Worm (Caenorhabditis elegans): ENCODE data around the gene C15F1.8.
A peak's percentile ranks its signal among the peaks of the same experiment; 100 is the strongest.

The C15F1.8 gene

ce11 chrII:6968191-6968675, 9.4 kb downstream of the C15F1.8 start (continued):
- TF ChIP-seq aptf-2 (GFP tag; conservative IDR thresholded peaks at IDR 0.05): 0 out of 2 replicates have a peak, but pooled peaks have one; percentile 43
- no peak for TF ChIP-seq sdz-38 (tag; optimal IDR thresholded peaks at IDR 0.05)
- peak; percentile 88 for TF ChIP-seq madf-6 (GFP tag; IDR thresholded peaks at IDR 0.05)
- TF ChIP-seq xnd-1 (tag; optimal IDR thresholded peaks at IDR 0.05): peak; percentile 55
- peak; percentile 21 for TF ChIP-seq zim-3 (tag; optimal IDR thresholded peaks at IDR 0.05)
- peak; percentile 59 for TF ChIP-seq die-1 (tag; optimal IDR thresholded peaks at IDR 0.05)
- peak; percentile 72 for TF ChIP-seq F33H1.4 (GFP tag; IDR thresholded peaks at IDR 0.05)
- TF ChIP-seq somi-1 (GFP tag; optimal IDR thresholded peaks at IDR 0.05): no peak
- TF ChIP-seq F39B2.1 (GFP tag; IDR thresholded peaks at IDR 0.05): peak; percentile 53; the same call in 1 of the 2 replicates
- peak; percentile 10 for TF ChIP-seq akir-1 (GFP tag; optimal IDR thresholded peaks at IDR 0.05)
- peak in 1 of 3 experiments; percentile 44 for TF ChIP-seq lin-35 (GFP tag; optimal IDR thresholded peaks at IDR 0.05)
- TF ChIP-seq nhr-80 (tag; optimal IDR thresholded peaks at IDR 0.05): no peak
- peak; percentile 70 for TF ChIP-seq snpc-1.3 (tag; optimal IDR thresholded peaks at IDR 0.05; ENCODE audit: insufficient read depth)
- no peak for TF ChIP-seq bed-1 (GFP tag; IDR thresholded peaks at IDR 0.05)
- TF ChIP-seq ceh-91 (GFP tag; IDR thresholded peaks at IDR 0.05): peak; percentile 73
- peak; percentile 80 for TF ChIP-seq dpff-1 (tag; optimal IDR thresholded peaks at IDR 0.05)
- peak; percentile 13 for TF ChIP-seq ztf-26 (tag; optimal IDR thresholded peaks at IDR 0.05)
- TF ChIP-seq lsy-27 (tag; optimal IDR thresholded peaks at IDR 0.05; ENCODE audit: borderline replicate concordance, insufficient read depth): no peak
- peak; percentile 93 for TF ChIP-seq pbrm-1 (GFP tag; IDR thresholded peaks at IDR 0.05)
- TF ChIP-seq ceh-79 (tag; optimal IDR thresholded peaks at IDR 0.05): peak; percentile 77
- TF ChIP-seq sea-2 (GFP tag; IDR thresholded peaks at IDR 0.05): 0 out of 2 replicates have a peak, but pooled peaks have one; percentile 76
- peak; percentile 68 for TF ChIP-seq chd-7 (tag; optimal IDR thresholded peaks at IDR 0.05)
- peak; percentile 63 for TF ChIP-seq attf-5 (GFP tag; optimal IDR thresholded peaks at IDR 0.05)
- peak; percentile 86 for TF ChIP-seq nhr-27 (tag; optimal IDR thresholded peaks at IDR 0.05)
- peak; percentile 93 for TF ChIP-seq ekl-4 (GFP tag; IDR thresholded peaks at IDR 0.05)
- TF ChIP-seq lir-1 (GFP tag; conservative IDR thresholded peaks at IDR 0.05): peak; percentile 65
- peak; percentile 29 for TF ChIP-seq hlh-12 (tag; optimal IDR thresholded peaks at IDR 0.05)
- peak; percentile 35 for TF ChIP-seq ZK185.1 (tag; optimal IDR thresholded peaks at IDR 0.05; ENCODE audit: poor library complexity, severe bottlenecking)
- TF ChIP-seq dpl-1 (GFP tag; optimal IDR thresholded peaks at IDR 0.05): no peak
- peak; percentile 57; the same call in 1 of the 2 replicates for TF ChIP-seq K11D2.4 (GFP tag; IDR thresholded peaks at IDR 0.05)
- peak; percentile 49 for TF ChIP-seq T26A5.8 (tag; optimal IDR thresholded peaks at IDR 0.05)
- TF ChIP-seq ztf-3 (GFP tag; optimal IDR thresholded peaks at IDR 0.05): peak; percentile 9
- 0 out of 2 replicates have a peak, but pooled peaks have one; percentile 62 for TF ChIP-seq aptf-3 (GFP tag; IDR thresholded peaks at IDR 0.05)
- no peak for TF ChIP-seq ceh-58 (GFP tag; IDR thresholded peaks at IDR 0.05)
- TF ChIP-seq D2030.7 (GFP tag; IDR thresholded peaks at IDR 0.05): peak; percentile 97
- no peak for TF ChIP-seq F22D6.2 (tag; optimal IDR thresholded peaks at IDR 0.05)
- peak; percentile 90 for TF ChIP-seq egl-44 (GFP tag; IDR thresholded peaks at IDR 0.05)
- TF ChIP-seq F57C9.4 (tag; optimal IDR thresholded peaks at IDR 0.05): no peak
- TF ChIP-seq lin-54 (GFP tag; optimal IDR thresholded peaks at IDR 0.05): peak; percentile 65
- peak; percentile 42 for TF ChIP-seq madf-10 (tag; optimal IDR thresholded peaks at IDR 0.05)
- TF ChIP-seq F10E7.11 (tag; optimal IDR thresholded peaks at IDR 0.05): peak; percentile 79
- peak; percentile 75 for TF ChIP-seq Y53G8AR.9 (GFP tag; conservative IDR thresholded peaks at IDR 0.05)
- TF ChIP-seq F23B12.7 (tag; optimal IDR thresholded peaks at IDR 0.05; ENCODE audit: insufficient read depth): peak; percentile 53
- TF ChIP-seq Y79H2A.3 (GFP tag; conservative IDR thresholded peaks at IDR 0.05): 0 out of 2 replicates have a peak, but pooled peaks have one; percentile 36
- TF ChIP-seq B0019.2 (GFP tag; conservative IDR thresholded peaks at IDR 0.05): peak; percentile 85
- no peak for TF ChIP-seq nhr-179 (tag; optimal IDR thresholded peaks at IDR 0.05)
- peak; percentile 14 for TF ChIP-seq T07F8.4 (tag; optimal IDR thresholded peaks at IDR 0.05)
- TF ChIP-seq B0035.1 (tag; optimal IDR thresholded peaks at IDR 0.05): peak; percentile 57
